Fruit fly (Drosophila melanogaster) whole organism, adult: ENCODE data around the gene Nmd3.

Experiments used
- CG33017 ChIP-seq: fragments of 200-800 bp; sonication (Bioruptor generic); optimal IDR thresholded peaks from 2 replicates; lab custom pipeline; 2018; ENCODE audit warnings: missing biosample characterization, mild to moderate bottlenecking, missing genetic modification characterization, moderate library complexity
- CG5204 ChIP-seq: fragments of 200-800 bp; sonication (Bioruptor generic); optimal IDR thresholded peaks from 2 replicates; lab custom pipeline; 2016; ENCODE audit warnings: missing biosample characterization, missing genetic modification characterization
- Clk ChIP-seq: fragments of 200-800 bp; sonication (Bioruptor generic); optimal IDR thresholded peaks from 2 replicates; lab custom pipeline; 2017; ENCODE audit warnings: missing biosample characterization, missing genetic modification characterization

Gene Nmd3

dm6 chrX:2134226-2134880, 50.1 kb downstream of the Nmd3 start:
- TF ChIP-seq CG33017 (tag; lab: Kevin White, UChicago) = peak; percentile 38
- TF ChIP-seq CG5204 (GFP tag; lab: Kevin White, UChicago) = peak; percentile 3
- no peak for TF ChIP-seq Clk (GFP tag; lab: Kevin White, UChicago)
